Fruit fly (Drosophila melanogaster): ENCODE measurements around the gene mew.

mew gene

DNA sequence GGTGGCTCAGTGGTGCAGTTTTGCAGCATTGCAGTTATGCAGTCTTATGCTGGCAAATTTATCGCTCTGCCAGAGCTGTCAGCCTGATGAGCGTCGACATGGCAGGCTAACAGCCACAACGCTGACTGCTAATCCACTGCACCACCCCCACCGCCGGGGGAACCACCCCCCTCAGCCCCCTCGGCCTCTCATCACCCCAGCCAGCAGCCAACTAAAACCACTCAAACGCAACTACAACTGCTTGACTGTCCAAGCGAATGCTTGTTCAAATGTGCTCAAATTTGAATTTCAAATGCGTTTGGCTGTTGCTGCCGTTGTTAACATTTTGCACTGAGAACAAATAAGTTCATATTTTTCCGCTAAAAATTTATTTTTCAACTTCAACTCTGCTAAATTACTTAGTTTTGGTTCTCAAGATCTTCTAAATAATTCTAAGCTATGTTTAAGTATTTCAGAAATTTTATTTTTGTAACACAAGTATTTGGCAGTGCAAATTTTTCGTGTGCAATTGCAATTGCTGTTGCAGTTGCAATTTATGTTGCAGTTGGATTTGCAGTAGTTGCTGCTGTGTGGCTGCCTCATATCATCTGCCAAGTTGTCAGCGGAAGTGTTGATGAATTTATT lies 19.9 kb downstream of the mew start (continued):
- TF ChIP-seq CG2678 (tag; optimal IDR thresholded peaks at IDR 0.05) (peak; percentile 14), CG5953 (GFP tag; IDR thresholded peaks at IDR 0.05) (0 out of 2 replicates have a peak, but pooled peaks have one; percentile 14), Abd-B (GFP tag; optimal IDR thresholded peaks at IDR 0.05) (no peak), CG7745 (tag; optimal IDR thresholded peaks at IDR 0.05) (no peak), Hmr (GFP tag; optimal IDR thresholded peaks at IDR 0.05) (no peak), lola (GFP tag; optimal IDR thresholded peaks at IDR 0.05) (peak in 1 of 3 experiments; percentile 10), bowl (GFP tag; IDR thresholded peaks at IDR 0.05) (no peak), cad (GFP tag; optimal IDR thresholded peaks at IDR 0.05) (no peak), CG30020 (tag; optimal IDR thresholded peaks at IDR 0.05) (no peak), Ets65A (GFP tag) (peak; percentile 69), CG3065 (GFP tag; optimal IDR thresholded peaks at IDR 0.05) (no peak), ttk (GFP tag; IDR thresholded peaks at IDR 0.05) (no peak), sc (optimal IDR thresholded peaks at IDR 0.05) (no peak), sc (GFP tag; optimal IDR thresholded peaks at IDR 0.05) (no peak), CG31365 (tag; optimal IDR thresholded peaks at IDR 0.05) (no peak), Optix (GFP tag; IDR thresholded peaks at IDR 0.05) (no peak), CG8924 (tag; optimal IDR thresholded peaks at IDR 0.05) (peak; percentile 7), zen (tag; optimal IDR thresholded peaks at IDR 0.05) (no peak), Kr (GFP tag; optimal IDR thresholded peaks at IDR 0.05) (no peak), Drgx (GFP tag; IDR thresholded peaks at IDR 0.05) (peak; percentile 90), CG12744 (GFP tag; optimal IDR thresholded peaks at IDR 0.05) (no peak), Med (GFP tag) (peak; percentile 23), CG6683 (GFP tag; optimal IDR thresholded peaks at IDR 0.05) (no peak), h (optimal IDR thresholded peaks at IDR 0.05) (no peak), CG7839 (tag; optimal IDR thresholded peaks at IDR 0.05) (peak; percentile 42), pum (GFP tag; optimal IDR thresholded peaks at IDR 0.05) (no peak), CG12391 (tag; optimal IDR thresholded peaks at IDR 0.05) (peak; percentile 25), crol (GFP tag; IDR thresholded peaks at IDR 0.05) (peak; percentile 83), CG6765 (GFP tag; optimal IDR thresholded peaks at IDR 0.05) (no peak), slou (GFP tag; optimal IDR thresholded peaks at IDR 0.05) (no peak), CG18262 (tag; optimal IDR thresholded peaks at IDR 0.05) (peak; percentile 34), Ets97D (GFP tag; optimal IDR thresholded peaks at IDR 0.05) (no peak), CG31388 (GFP tag; optimal IDR thresholded peaks at IDR 0.05) (no peak), sug (tag; optimal IDR thresholded peaks at IDR 0.05) (no peak), jing (GFP tag; optimal IDR thresholded peaks at IDR 0.05) (no peak), CG3847 (GFP tag; IDR thresholded peaks at IDR 0.05) (no peak), gro (GFP tag; optimal IDR thresholded peaks at IDR 0.05) (no peak), CTCF (GFP tag; optimal IDR thresholded peaks at IDR 0.05) (no peak), CG16813 (GFP tag; IDR thresholded peaks at IDR 0.05; ENCODE audit: partially characterized antibody) (no peak), CG1647 (GFP tag; optimal IDR thresholded peaks at IDR 0.05) (no peak), tap (tag; optimal IDR thresholded peaks at IDR 0.05) (no peak), Vsx1 (GFP tag; optimal IDR thresholded peaks at IDR 0.05) (no peak), eve (GFP tag; optimal IDR thresholded peaks at IDR 0.05) (peak in 1 of 2 experiments; percentile 30), Rx (GFP tag; IDR thresholded peaks at IDR 0.05) (no peak), CG10147 (GFP tag; optimal IDR thresholded peaks at IDR 0.05) (no peak), CG15479 (GFP tag; optimal IDR thresholded peaks at IDR 0.05) (peak; percentile 21), sr (GFP tag; IDR thresholded peaks at IDR 0.05) (no peak), fd3F (GFP tag; optimal IDR thresholded peaks at IDR 0.05) (no peak), CG13424 (tag; optimal IDR thresholded peaks at IDR 0.05) (peak; percentile 23), cwo (GFP tag; optimal IDR thresholded peaks at IDR 0.05) (no peak), CG18619 (GFP tag; optimal IDR thresholded peaks at IDR 0.05) (no peak), CG12219 (GFP tag; optimal IDR thresholded peaks at IDR 0.05) (peak; percentile 10)
